Worm (Caenorhabditis elegans) whole organism, L3 larva: ENCODE data around the gene C34C12.1.

Experiments used
- daf-12 ChIP-seq: fragments of 150-350 bp; optimal IDR thresholded peaks from 2 replicates; lab custom pipeline; 2014; ENCODE audit warnings: missing biosample characterization, missing genetic modification reagents, missing genetic modification characterization
- elt-1 ChIP-seq: fragments of 150-350 bp; optimal IDR thresholded peaks from 2 replicates; lab custom pipeline; 2014; ENCODE audit warnings: missing biosample characterization, missing genetic modification characterization
- elt-2 ChIP-seq: sonication (generic microtip); optimal IDR thresholded peaks from 2 replicates; lab custom pipeline; 2016; ENCODE audit warnings: missing genetic modification reagents, mild to moderate bottlenecking, missing genetic modification characterization, missing compliant biosample characterization
- mdl-1 ChIP-seq: fragments of 150-350 bp; optimal IDR thresholded peaks from 2 replicates; lab custom pipeline; 2014; ENCODE audit warnings: missing biosample characterization, missing genetic modification characterization
- nhr-28 ChIP-seq: fragments of 150-350 bp; optimal IDR thresholded peaks from 2 replicates; lab custom pipeline; 2014; ENCODE audit warnings: missing biosample characterization, missing genetic modification characterization
- nhr-43 ChIP-seq: sonication (generic microtip); optimal IDR thresholded peaks from 2 replicates; lab custom pipeline; 2016; ENCODE audit warnings: mild to moderate bottlenecking, missing genetic modification characterization, missing compliant biosample characterization; ENCODE audit not compliant: poor library complexity, severe bottlenecking
- sea-2 ChIP-seq: fragments of 150-350 bp; sonication (generic microtip); optimal IDR thresholded peaks from 4 replicates; lab custom pipeline; 2014; ENCODE audit warnings: missing biosample characterization, missing genetic modification reagents, missing genetic modification characterization
- unc-62 ChIP-seq: fragments of 150-350 bp; sonication (generic microtip); optimal IDR thresholded peaks from 4 replicates; lab custom pipeline; 2014; ENCODE audit warnings: missing biosample characterization, missing genetic modification reagents, missing genetic modification characterization
- ztf-11 ChIP-seq: fragments of 150-350 bp; optimal IDR thresholded peaks from 2 replicates; lab custom pipeline; 2014; ENCODE audit warnings: missing biosample characterization, missing genetic modification characterization

DNA sequence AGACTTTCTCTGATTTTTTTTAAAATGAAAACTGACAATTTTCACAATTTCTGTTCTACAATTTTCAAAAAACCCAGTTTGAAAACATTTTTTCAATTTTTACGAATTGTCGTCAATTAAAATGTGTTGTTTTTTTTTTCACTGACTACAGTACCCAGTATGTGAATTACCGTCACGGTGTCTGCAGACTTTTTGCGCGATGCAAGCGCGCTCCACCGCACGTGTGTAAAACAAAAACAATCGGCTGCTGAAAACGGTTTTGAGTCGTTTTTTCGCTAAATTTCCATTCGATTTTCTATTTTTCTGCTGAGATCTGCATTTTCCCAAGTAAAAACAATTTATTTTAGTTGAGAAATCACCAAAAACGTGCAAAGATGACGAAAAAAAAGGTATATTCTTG lies 2.1 kb downstream of the C34C12.1 start:
- no peak for TF ChIP-seq ztf-11 (tag; lab: Kevin White, UChicago)
- peak; percentile 57 for TF ChIP-seq mdl-1 (tag; lab: Kevin White, UChicago)
- peak; percentile 79 for TF ChIP-seq elt-1 (tag; lab: Kevin White, UChicago)
- TF ChIP-seq unc-62 (GFP tag; lab: Kevin White, UChicago), result peak; percentile 89
- peak; percentile 88 for TF ChIP-seq elt-2
- peak; percentile 38 for TF ChIP-seq daf-12 (tag; lab: Kevin White, UChicago)
- peak; percentile 97 for TF ChIP-seq nhr-43 (tag; lab: Kevin White, UChicago)
- TF ChIP-seq nhr-28 (tag; lab: Kevin White, UChicago), result peak; percentile 74
- TF ChIP-seq sea-2, result no peak
